Worm (Caenorhabditis elegans) whole organism, L3 larva: Measurements from ENCODE around the gene clk-2.
A peak's percentile ranks its signal among the peaks of the same experiment; 100 is the strongest.
"Not testable (repeated sequence)": the region's sequence is repeated elsewhere in the genome, so short reads cannot be mapped to it uniquely, and the experiment has no call there.

ENCODE experiments used
- R02D3.7 ChIP-seq: fragments of 150-350 bp; optimal IDR thresholded peaks from 2 replicates; lab custom pipeline; 2014; ENCODE audit warnings: missing biosample characterization, missing genetic modification characterization
- ZK546.5 ChIP-seq: sonication (generic microtip); optimal IDR thresholded peaks from 2 replicates; lab custom pipeline; 2017; ENCODE audit warnings: missing biosample characterization, missing genetic modification characterization
- ama-1 ChIP-seq: fragments of 150-350 bp; optimal IDR thresholded peaks from 2 replicates; lab custom pipeline; 2018
- ceh-82 ChIP-seq: fragments of 150-350 bp; optimal IDR thresholded peaks from 2 replicates; lab custom pipeline; 2014; ENCODE audit warnings: missing biosample characterization, missing genetic modification characterization
- daf-12 ChIP-seq: fragments of 150-350 bp; optimal IDR thresholded peaks from 2 replicates; lab custom pipeline; 2014; ENCODE audit warnings: missing biosample characterization, missing genetic modification reagents, missing genetic modification characterization
- elt-1 ChIP-seq: fragments of 150-350 bp; optimal IDR thresholded peaks from 2 replicates; lab custom pipeline; 2014; ENCODE audit warnings: missing biosample characterization, missing genetic modification characterization
- elt-2 ChIP-seq: sonication (generic microtip); optimal IDR thresholded peaks from 2 replicates; lab custom pipeline; 2016; ENCODE audit warnings: missing genetic modification reagents, mild to moderate bottlenecking, missing genetic modification characterization, missing compliant biosample characterization
- elt-3 ChIP-seq, 3 experiments: fragments of 150-350 bp in 1 of 3; sonication (generic microtip) in 2 of 3; optimal IDR thresholded peaks; 2 replicates in 2 of 3; 4 replicates in 1 of 3; lab custom pipeline; 2014 to 2017; ENCODE audit warnings: missing biosample characterization in 3 of 3, missing genetic modification characterization in 3 of 3
- eor-1 ChIP-seq, 2 experiments: fragments of 150-350 bp; optimal IDR thresholded peaks; 2 replicates each; lab custom pipeline; 2014 to 2018; ENCODE audit warnings: missing biosample characterization in 2 of 2, missing genetic modification characterization in 2 of 2
- fkh-10 ChIP-seq: sonication (generic microtip); optimal IDR thresholded peaks from 2 replicates; lab custom pipeline; 2017; ENCODE audit warnings: missing biosample characterization, missing genetic modification reagents, missing genetic modification characterization
- fos-1 ChIP-seq: fragments of 150-350 bp; optimal IDR thresholded peaks from 2 replicates; lab custom pipeline; 2014; ENCODE audit warnings: missing biosample characterization, missing genetic modification characterization
- hmg-11 ChIP-seq: sonication (generic microtip); optimal IDR thresholded peaks from 2 replicates; lab custom pipeline; 2016; ENCODE audit warnings: missing genetic modification characterization, missing compliant biosample characterization
- lin-15B ChIP-seq: fragments of 150-350 bp; optimal IDR thresholded peaks from 2 replicates; lab custom pipeline; 2014; ENCODE audit warnings: missing biosample characterization, missing genetic modification characterization
- lin-39 ChIP-seq: fragments of 150-350 bp; optimal IDR thresholded peaks from 2 replicates; lab custom pipeline; 2018; ENCODE audit warnings: missing biosample characterization, missing genetic modification reagents, missing genetic modification characterization
- lsy-12 ChIP-seq: sonication (generic microtip); optimal IDR thresholded peaks from 2 replicates; lab custom pipeline; 2016; ENCODE audit warnings: mild to moderate bottlenecking, missing genetic modification characterization, missing compliant biosample characterization
- mdl-1 ChIP-seq: fragments of 150-350 bp; optimal IDR thresholded peaks from 2 replicates; lab custom pipeline; 2014; ENCODE audit warnings: missing biosample characterization, missing genetic modification characterization
- nfya-1 ChIP-seq: sonication (generic microtip); optimal IDR thresholded peaks from 2 replicates; lab custom pipeline; 2017; ENCODE audit warnings: missing genetic modification characterization, mild to moderate bottlenecking, missing compliant biosample characterization, antibody characterized with exemption, moderate library complexity; ENCODE audit not compliant: insufficient read depth
- nhr-12 ChIP-seq: fragments of 150-350 bp; optimal IDR thresholded peaks from 2 replicates; lab custom pipeline; 2014; ENCODE audit warnings: missing biosample characterization, missing genetic modification characterization
- nhr-23 ChIP-seq: fragments of 150-350 bp; optimal IDR thresholded peaks from 2 replicates; lab custom pipeline; 2014; ENCODE audit warnings: missing biosample characterization, missing genetic modification reagents, missing genetic modification characterization
- nhr-237 ChIP-seq: fragments of 150-350 bp; optimal IDR thresholded peaks from 2 replicates; lab custom pipeline; 2014; ENCODE audit warnings: missing biosample characterization, missing genetic modification characterization
- nhr-25 ChIP-seq: sonication (generic microtip); optimal IDR thresholded peaks from 2 replicates; lab custom pipeline; 2017; ENCODE audit warnings: missing biosample characterization, missing genetic modification characterization
- nhr-43 ChIP-seq: sonication (generic microtip); optimal IDR thresholded peaks from 2 replicates; lab custom pipeline; 2016; ENCODE audit warnings: mild to moderate bottlenecking, missing genetic modification characterization, missing compliant biosample characterization; ENCODE audit not compliant: poor library complexity, severe bottlenecking
- nhr-67 ChIP-seq: fragments of 150-350 bp; optimal IDR thresholded peaks from 2 replicates; lab custom pipeline; 2014; ENCODE audit warnings: missing biosample characterization, missing genetic modification characterization
- pha-4 ChIP-seq: fragments of 150-350 bp; optimal IDR thresholded peaks from 2 replicates; lab custom pipeline; 2014; ENCODE audit warnings: missing biosample characterization, missing genetic modification reagents, missing genetic modification characterization
- pqm-1 ChIP-seq: fragments of 150-350 bp; optimal IDR thresholded peaks from 2 replicates; lab custom pipeline; 2017; ENCODE audit warnings: missing biosample characterization, missing genetic modification characterization, inconsistent platforms
- snpc-4 ChIP-seq: fragments of 150-350 bp; optimal IDR thresholded peaks from 2 replicates; lab custom pipeline; 2014; ENCODE audit warnings: missing biosample characterization, missing genetic modification characterization
- tbx-2 ChIP-seq: sonication (generic microtip); optimal IDR thresholded peaks from 2 replicates; lab custom pipeline; 2016; ENCODE audit warnings: mild to moderate bottlenecking, missing genetic modification characterization, missing compliant biosample characterization
- unc-39 ChIP-seq: sonication (generic microtip); optimal IDR thresholded peaks from 4 replicates; lab custom pipeline; 2017; ENCODE audit warnings: missing biosample characterization, missing genetic modification characterization
- unc-62 ChIP-seq: fragments of 150-350 bp; sonication (generic microtip); optimal IDR thresholded peaks from 4 replicates; lab custom pipeline; 2014; ENCODE audit warnings: missing biosample characterization, missing genetic modification reagents, missing genetic modification characterization
- zag-1 ChIP-seq: fragments of 150-350 bp; optimal IDR thresholded peaks from 2 replicates; lab custom pipeline; 2014; ENCODE audit warnings: missing biosample characterization, missing genetic modification characterization
- ztf-11 ChIP-seq: fragments of 150-350 bp; optimal IDR thresholded peaks from 2 replicates; lab custom pipeline; 2014; ENCODE audit warnings: missing biosample characterization, missing genetic modification characterization

clk-2 gene

DNA sequence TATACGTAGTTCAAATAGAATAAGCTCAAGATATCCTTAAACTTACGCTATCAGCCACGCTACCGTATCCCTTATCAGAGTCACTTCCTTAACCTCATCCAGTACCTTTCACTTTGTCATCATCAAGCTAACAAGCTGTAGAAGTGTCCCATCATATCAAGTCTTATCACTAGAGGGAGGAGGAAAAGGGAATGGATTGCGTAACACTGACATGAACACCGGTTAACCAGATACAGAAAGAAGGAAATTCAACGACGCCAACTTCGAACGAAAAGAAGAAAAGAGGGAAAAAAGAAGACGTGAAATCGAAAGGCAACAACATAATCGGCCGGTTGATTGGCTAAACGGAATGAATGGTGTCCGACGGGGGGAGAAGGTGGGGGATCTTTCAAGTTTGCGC is 28.3 kb downstream of the clk-2 start:
- TF ChIP-seq nfya-1 (tag; lab: Kevin White, UChicago) (peak; percentile 6), zag-1 (tag; lab: Kevin White, UChicago) (no peak), elt-3 (tag; optimal IDR thresholded peaks at IDR 0.05; lab: Kevin White, UChicago) (peak in 2 of 3 experiments; percentile 13 to 44), nhr-43 (tag; lab: Kevin White, UChicago) (peak; percentile 32), nhr-25 (tag; lab: Kevin White, UChicago) (peak; percentile 20)

DNA sequence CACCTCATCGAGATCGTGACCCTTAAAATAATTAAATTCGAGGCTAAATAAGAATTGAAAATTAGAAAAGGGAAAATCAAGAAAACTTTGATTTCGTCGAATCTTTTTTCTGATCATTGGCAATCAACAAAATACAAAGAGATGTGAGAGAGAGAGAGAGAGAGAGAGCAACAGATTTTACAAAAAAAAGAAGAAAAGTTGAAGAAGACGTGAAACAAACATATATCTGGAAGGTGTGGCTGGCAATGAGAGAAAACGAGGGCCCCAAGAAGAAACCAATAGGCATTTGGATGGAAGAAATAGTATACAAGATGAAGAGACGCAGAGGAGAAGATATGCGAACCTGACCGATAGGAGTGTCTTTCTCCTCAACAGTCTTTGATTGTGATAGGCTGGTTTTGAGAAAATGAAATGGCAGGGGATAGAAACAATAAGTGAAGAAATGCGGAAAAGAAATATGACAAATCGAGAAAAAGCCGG is 29.2 kb downstream of the clk-2 start, which contains the start of gene mup-4:
mup-4 (minus strand) TSS at position 51 of the 480 bp plus-strand sequence.
- TF ChIP-seq nfya-1 (tag; lab: Kevin White, UChicago) (peak; percentile 50), nhr-25 (tag; lab: Kevin White, UChicago) (peak; percentile 11), ztf-11 (no peak)

DNA sequence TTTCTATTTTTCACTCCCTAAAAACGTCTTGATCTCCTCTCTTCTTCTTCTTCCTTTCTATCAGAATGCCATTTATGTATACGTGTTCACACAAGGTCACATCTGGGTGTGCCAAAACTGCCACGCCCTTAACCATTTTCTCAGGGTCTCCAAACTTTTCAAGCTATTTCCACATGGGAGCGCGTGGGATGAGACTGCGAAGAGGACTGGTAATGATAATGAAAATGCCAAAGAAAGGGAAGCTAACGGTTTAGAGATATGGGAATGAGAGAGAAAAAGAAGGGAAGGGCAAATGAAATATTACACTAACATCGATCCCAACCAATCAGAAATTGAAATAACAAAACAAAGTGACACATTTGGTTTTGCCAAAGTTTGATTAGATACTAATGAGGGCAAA is 30.0 kb downstream of the clk-2 start:
- TF ChIP-seq ZK546.5 (tag; lab: Kevin White, UChicago) (no peak), mdl-1 (tag; lab: Kevin White, UChicago) (peak; percentile 17), eor-1 (tag; optimal IDR thresholded peaks at IDR 0.05; lab: Kevin White, UChicago) (no peak), elt-3 (tag; optimal IDR thresholded peaks at IDR 0.05; lab: Kevin White, UChicago) (peak in 2 of 3 experiments; percentile 30 to 90), ztf-11 (no peak), nhr-43 (tag; lab: Kevin White, UChicago) (peak; percentile 3), ceh-82 (tag; lab: Kevin White, UChicago) (no peak), snpc-4 (tag; lab: Kevin White, UChicago) (no peak), nhr-237 (tag; lab: Kevin White, UChicago) (no peak), nfya-1 (tag; lab: Kevin White, UChicago) (peak; percentile 33), unc-39 (no peak), nhr-25 (tag; lab: Kevin White, UChicago) (peak; percentile 83)

DNA sequence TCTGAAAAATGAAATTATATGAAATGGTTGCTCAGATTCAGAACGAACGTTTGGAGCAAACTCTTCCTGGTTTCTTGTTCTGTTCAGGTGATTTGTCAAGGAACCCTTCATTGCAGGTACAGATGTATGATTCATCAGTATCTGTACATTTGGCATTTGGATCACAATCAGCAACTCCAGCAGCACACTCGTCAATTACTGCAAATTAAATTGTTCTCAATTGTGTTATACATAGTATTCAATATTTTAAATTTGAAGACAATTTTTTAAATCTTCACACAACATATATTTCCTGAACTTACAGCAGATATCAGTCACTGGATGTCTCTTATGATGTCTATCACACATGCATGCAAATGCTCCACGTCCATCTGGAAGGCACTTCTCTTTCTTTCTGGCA is 33.6 kb downstream of the clk-2 start:
- no peak for TF ChIP-seq tbx-2 (tag; lab: Kevin White, UChicago)
- no peak for TF ChIP-seq unc-62 (GFP tag; lab: Kevin White, UChicago)
- TF ChIP-seq nhr-23 (tag; lab: Kevin White, UChicago), result no peak
- TF ChIP-seq hmg-11 (tag; lab: Kevin White, UChicago), result no peak
- no peak for TF ChIP-seq nhr-67 (tag; lab: Kevin White, UChicago)
- TF ChIP-seq ztf-11, result no peak
- TF ChIP-seq nfya-1 (tag; lab: Kevin White, UChicago), result no peak
- no peak for TF ChIP-seq nhr-12 (tag; lab: Kevin White, UChicago)
- TF ChIP-seq, all 47 proteins: peak for 0

DNA sequence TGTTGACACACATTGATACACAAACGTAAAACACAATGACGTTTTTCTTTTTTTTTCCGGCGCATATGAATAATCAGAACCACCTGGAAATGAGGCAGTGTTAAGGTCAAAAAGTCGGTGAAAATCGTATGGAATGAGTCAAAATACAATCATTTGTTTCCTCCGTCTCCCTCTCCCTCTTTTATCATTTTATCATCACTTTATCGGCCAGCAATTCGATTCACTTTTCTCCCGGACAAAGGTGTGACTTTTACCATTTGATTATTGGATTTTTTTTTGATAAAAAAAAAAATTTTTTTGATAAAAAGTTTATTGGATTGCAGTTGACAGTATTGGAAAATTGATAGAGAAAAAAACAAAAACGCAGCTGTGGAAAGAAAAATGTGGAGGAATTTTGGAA is 39.4 kb downstream of the clk-2 start:
- TF ChIP-seq R02D3.7 (tag; lab: Kevin White, UChicago) (no peak), daf-12 (no peak), pqm-1 (peak; percentile 90), nhr-237 (tag; lab: Kevin White, UChicago) (no peak), elt-2 (tag; lab: Kevin White, UChicago) (peak; percentile 95)

DNA sequence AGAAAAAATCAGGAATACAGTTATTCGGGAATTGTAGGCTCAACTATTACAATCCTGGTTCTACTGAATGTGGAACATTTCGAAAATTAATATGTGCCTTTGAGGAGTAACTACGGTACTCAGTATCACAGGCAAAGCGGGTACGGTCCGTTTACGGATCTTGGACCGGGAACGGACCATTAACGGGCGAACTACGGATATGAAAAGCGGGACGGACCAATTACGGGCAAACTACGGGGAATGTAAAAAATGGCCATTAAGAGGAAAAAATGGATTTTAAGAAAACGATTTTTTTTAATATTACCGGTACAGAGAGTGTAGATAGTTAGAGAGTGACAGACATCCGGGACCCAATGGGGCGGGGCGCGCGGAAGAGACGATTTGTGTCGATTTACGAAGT is 49.3 kb downstream of the clk-2 start, which contains the start of gene H14A12.5:
H14A12.5 (minus strand) TSS at position 101 of the 400 bp plus-strand sequence.
- TF ChIP-seq fkh-10 (GFP tag; lab: Kevin White, UChicago); unc-39; nhr-237 (tag; lab: Kevin White, UChicago): not testable (repeated sequence)
- TF ChIP-seq, all 47 proteins: peak for 0; not testable (repeated sequence) for 47

DNA sequence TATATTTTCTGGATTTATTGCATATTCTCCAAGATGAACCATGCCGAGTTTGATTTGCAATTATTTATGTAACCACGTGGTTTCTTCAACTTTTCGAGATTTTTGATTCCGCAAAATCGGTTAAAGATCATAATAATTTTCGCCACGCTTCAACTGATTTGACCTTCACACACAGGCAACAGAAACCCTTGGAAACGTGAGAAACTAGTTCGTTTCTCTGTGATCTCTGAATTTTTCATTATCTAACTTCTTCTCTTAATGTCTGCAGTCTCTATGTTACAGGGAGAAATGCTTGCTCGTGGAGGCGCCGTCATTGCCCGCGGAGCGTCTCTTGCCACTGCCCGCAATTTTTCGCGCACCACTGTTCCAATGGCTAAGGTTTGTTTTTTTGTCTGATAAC is 53.0 kb downstream of the clk-2 start, which contains the start of gene fum-1:
fum-1 (plus strand) TSS at position 259 of the 400 bp plus-strand sequence.
- TF ChIP-seq lin-15B (tag; lab: Kevin White, UChicago) (peak; percentile 53), nhr-43 (tag; lab: Kevin White, UChicago) (peak; percentile 48), hmg-11 (tag; lab: Kevin White, UChicago) (peak; percentile 21), nhr-25 (tag; lab: Kevin White, UChicago) (peak; percentile 75), lsy-12 (tag; lab: Kevin White, UChicago) (peak; percentile 46), ama-1 (lab: Kevin White, UChicago) (peak; percentile 79), nfya-1 (tag; lab: Kevin White, UChicago) (peak; percentile 50), elt-1 (peak; percentile 18), pqm-1 (no peak), fos-1 (tag; lab: Kevin White, UChicago) (no peak), nhr-237 (tag; lab: Kevin White, UChicago) (no peak), pha-4 (peak; percentile 79), zag-1 (tag; lab: Kevin White, UChicago) (no peak), elt-2 (tag; lab: Kevin White, UChicago) (peak; percentile 45), nhr-23 (tag; lab: Kevin White, UChicago) (peak; percentile 71), lin-39 (tag; lab: Kevin White, UChicago) (peak; percentile 7)
